Worm (Caenorhabditis elegans) whole organism, L2 larva: Measurements from ENCODE around the gene C04F5.2.

Experiments
- ama-1 ChIP-seq: fragments of 150-350 bp; optimal IDR thresholded peaks from 2 replicates; lab custom pipeline; 2018; ENCODE audit warnings: inconsistent platforms
- nhr-237 ChIP-seq: fragments of 150-350 bp; optimal IDR thresholded peaks from 2 replicates; lab custom pipeline; 2014; ENCODE audit warnings: missing biosample characterization, missing genetic modification characterization

ce11 chrV:5090386-5090785 is 6.5 kb downstream of the C04F5.2 start:
- TF ChIP-seq nhr-237 (tag; lab: Kevin White, UChicago) (no peak), ama-1 (lab: Kevin White, UChicago) (no peak)
